Worm (Caenorhabditis elegans): Measurements from ENCODE around the gene ifa-4.

The ifa-4 gene

DNA sequence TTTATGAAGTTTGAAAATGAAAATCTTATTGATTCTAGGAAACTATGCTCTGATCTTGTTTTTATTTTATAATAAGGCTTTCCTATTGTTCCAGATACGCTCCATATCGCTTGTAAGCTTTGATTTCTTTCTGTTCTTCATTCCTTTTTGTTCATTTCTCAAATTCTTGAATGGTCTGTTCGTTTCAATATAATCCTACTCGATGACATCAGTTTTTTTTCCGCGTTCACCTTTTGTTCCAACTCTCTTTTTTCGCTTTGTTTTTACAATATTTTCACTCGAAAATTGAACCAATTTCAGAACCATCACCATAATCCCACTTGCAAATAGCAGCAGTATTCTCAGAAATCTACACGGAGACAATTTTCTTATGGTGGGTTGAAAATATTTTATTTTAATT lies 32.0 kb upstream of the ifa-4 start, which contains the start of gene tyra-3:
tyra-3 (plus strand) TSS at position 301 of the 400 bp plus-strand sequence.
- no peak for TF ChIP-seq pes-1 (GFP tag; IDR thresholded peaks at IDR 0.05)
- no peak for TF ChIP-seq B0310.2 (tag; optimal IDR thresholded peaks at IDR 0.05)
- no peak for TF ChIP-seq tra-4 (tag; optimal IDR thresholded peaks at IDR 0.05)
- TF ChIP-seq hnd-1 (tag; optimal IDR thresholded peaks at IDR 0.05), result no peak
- no peak for TF ChIP-seq ets-7 (tag; optimal IDR thresholded peaks at IDR 0.05)
- no peak for TF ChIP-seq hmg-4 (GFP tag; optimal IDR thresholded peaks at IDR 0.05)
- no peak for TF ChIP-seq aly-1 (tag; optimal IDR thresholded peaks at IDR 0.05)
- no peak for TF ChIP-seq scrt-1 (GFP tag; IDR thresholded peaks at IDR 0.05)
- no peak for TF ChIP-seq ama-1 (optimal IDR thresholded peaks at IDR 0.05)
- no peak for TF ChIP-seq tbx-37 (GFP tag; conservative IDR thresholded peaks at IDR 0.05)
- no peak for TF ChIP-seq ceh-36 (tag; optimal IDR thresholded peaks at IDR 0.05)
- TF ChIP-seq ceh-13 (GFP tag; optimal IDR thresholded peaks at IDR 0.05), result no peak
- no peak for TF ChIP-seq F13C5.2 (tag; optimal IDR thresholded peaks at IDR 0.05)
- TF ChIP-seq hmbx-1 (tag; optimal IDR thresholded peaks at IDR 0.05), result no peak
- no peak for TF ChIP-seq flt-1 (GFP tag; IDR thresholded peaks at IDR 0.05)
- TF ChIP-seq sea-1 (GFP tag; conservative IDR thresholded peaks at IDR 0.05), result no peak
- no peak for TF ChIP-seq tbx-11 (GFP tag; IDR thresholded peaks at IDR 0.05)

DNA sequence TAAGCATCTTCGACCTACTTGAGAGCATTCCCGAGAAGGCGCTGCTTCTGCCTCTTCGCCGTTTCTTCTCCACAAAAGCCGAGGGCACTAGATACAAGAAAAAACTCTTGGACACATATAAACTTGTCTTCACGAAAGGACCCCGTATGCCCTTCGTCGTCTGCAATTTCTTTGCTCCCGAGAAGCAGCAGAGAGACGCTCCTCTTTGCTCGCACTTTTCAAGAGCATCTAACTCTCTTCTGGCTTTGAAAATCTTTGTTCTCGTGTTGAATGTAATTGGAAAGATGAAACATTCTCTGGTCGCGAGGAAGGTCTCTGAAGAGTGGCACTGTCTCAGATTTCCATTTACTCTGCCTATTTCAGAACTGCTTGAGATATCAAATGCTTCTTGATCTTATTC lies 23.2 kb upstream of the ifa-4 start:
- no peak for TF ChIP-seq ceh-13 (GFP tag; optimal IDR thresholded peaks at IDR 0.05)
- TF ChIP-seq ama-1 (optimal IDR thresholded peaks at IDR 0.05), result no peak
- TF ChIP-seq tbx-37 (GFP tag; conservative IDR thresholded peaks at IDR 0.05), result no peak
- no peak for TF ChIP-seq tbx-11 (GFP tag; IDR thresholded peaks at IDR 0.05)
- TF ChIP-seq sea-1 (GFP tag; conservative IDR thresholded peaks at IDR 0.05), result no peak
- TF ChIP-seq hmbx-1 (tag; optimal IDR thresholded peaks at IDR 0.05), result no peak
- no peak for TF ChIP-seq flt-1 (GFP tag; IDR thresholded peaks at IDR 0.05)
- TF ChIP-seq hnd-1 (tag; optimal IDR thresholded peaks at IDR 0.05), result no peak
- no peak for TF ChIP-seq ets-7 (tag; optimal IDR thresholded peaks at IDR 0.05)
- TF ChIP-seq pes-1 (GFP tag; IDR thresholded peaks at IDR 0.05), result no peak
- TF ChIP-seq hmg-4 (GFP tag; optimal IDR thresholded peaks at IDR 0.05), result no peak
- TF ChIP-seq B0310.2 (tag; optimal IDR thresholded peaks at IDR 0.05), result no peak
- no peak for TF ChIP-seq F13C5.2 (tag; optimal IDR thresholded peaks at IDR 0.05)
- no peak for TF ChIP-seq aly-1 (tag; optimal IDR thresholded peaks at IDR 0.05)
- no peak for TF ChIP-seq scrt-1 (GFP tag; IDR thresholded peaks at IDR 0.05)
- no peak for TF ChIP-seq ceh-36 (tag; optimal IDR thresholded peaks at IDR 0.05)
- TF ChIP-seq tra-4 (tag; optimal IDR thresholded peaks at IDR 0.05), result no peak

ce11 chrX:4932964-4933363 lies 17.2 kb upstream of the ifa-4 start:
- no peak for TF ChIP-seq pes-1 (GFP tag; IDR thresholded peaks at IDR 0.05)
- TF ChIP-seq F13C5.2 (tag; optimal IDR thresholded peaks at IDR 0.05), result no peak
- TF ChIP-seq scrt-1 (GFP tag; IDR thresholded peaks at IDR 0.05), result no peak
- TF ChIP-seq hmbx-1 (tag; optimal IDR thresholded peaks at IDR 0.05), result no peak
- TF ChIP-seq B0310.2 (tag; optimal IDR thresholded peaks at IDR 0.05), result no peak
- TF ChIP-seq ceh-36 (tag; optimal IDR thresholded peaks at IDR 0.05), result no peak
- no peak for TF ChIP-seq flt-1 (GFP tag; IDR thresholded peaks at IDR 0.05)
- no peak for TF ChIP-seq aly-1 (tag; optimal IDR thresholded peaks at IDR 0.05)
- TF ChIP-seq ets-7 (tag; optimal IDR thresholded peaks at IDR 0.05), result no peak
- TF ChIP-seq ama-1 (optimal IDR thresholded peaks at IDR 0.05), result no peak
- no peak for TF ChIP-seq hnd-1 (tag; optimal IDR thresholded peaks at IDR 0.05)

DNA sequence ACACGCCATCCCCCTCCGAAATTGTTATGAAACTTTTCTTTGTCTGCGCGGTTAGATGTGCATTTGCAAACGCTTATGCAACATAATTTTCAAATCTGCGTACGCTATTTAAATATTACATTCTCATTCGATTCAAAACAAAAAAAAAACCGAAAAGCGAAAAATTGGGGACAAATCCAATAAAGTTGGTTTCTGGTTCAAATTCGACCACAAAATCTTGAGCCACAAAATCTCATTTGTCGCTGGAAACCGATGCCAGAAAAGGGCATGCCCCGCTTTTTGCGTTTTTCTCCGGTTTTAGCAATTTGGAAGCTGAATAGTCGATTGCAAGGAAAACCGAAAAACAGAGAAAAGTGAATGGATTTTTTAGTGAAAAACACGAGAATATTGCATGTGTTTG lies 16.2 kb upstream of the ifa-4 start:
- TF ChIP-seq ceh-36 (tag; optimal IDR thresholded peaks at IDR 0.05) (no peak), F13C5.2 (tag; optimal IDR thresholded peaks at IDR 0.05) (no peak), aly-1 (tag; optimal IDR thresholded peaks at IDR 0.05) (no peak), ets-7 (tag; optimal IDR thresholded peaks at IDR 0.05) (no peak), tbx-37 (GFP tag; conservative IDR thresholded peaks at IDR 0.05) (no peak), ceh-13 (GFP tag; optimal IDR thresholded peaks at IDR 0.05) (no peak), hnd-1 (tag; optimal IDR thresholded peaks at IDR 0.05) (no peak), sea-1 (GFP tag; conservative IDR thresholded peaks at IDR 0.05) (no peak), tra-4 (tag; optimal IDR thresholded peaks at IDR 0.05) (no peak), ama-1 (optimal IDR thresholded peaks at IDR 0.05) (no peak), hmbx-1 (tag; optimal IDR thresholded peaks at IDR 0.05) (no peak)

DNA sequence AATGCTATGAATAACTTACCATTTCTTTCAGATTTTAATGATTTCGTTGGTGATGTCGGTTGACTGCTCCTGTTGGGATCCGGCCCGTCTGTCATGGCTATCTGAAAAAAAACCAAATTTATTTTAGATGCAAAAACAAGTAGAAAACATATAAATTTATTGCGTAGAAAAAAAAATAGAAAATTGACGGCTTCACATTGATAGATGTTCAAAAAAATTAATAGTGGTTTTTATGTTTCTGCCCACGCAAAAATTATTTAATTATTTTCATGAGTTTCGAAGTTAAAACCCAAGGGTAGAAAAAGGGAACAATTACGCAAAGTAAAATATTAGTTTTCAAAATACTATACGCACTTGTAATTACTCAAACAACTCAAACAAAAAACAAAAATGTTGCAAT lies 13.9 kb upstream of the ifa-4 start, which contains the start of gene mct-4:
mct-4 (minus strand) TSS at position 101 of the 400 bp plus-strand sequence.
- TF ChIP-seq flt-1 (GFP tag; IDR thresholded peaks at IDR 0.05) (no peak), hmg-4 (GFP tag; optimal IDR thresholded peaks at IDR 0.05) (no peak), ama-1 (optimal IDR thresholded peaks at IDR 0.05) (no peak), ceh-36 (tag; optimal IDR thresholded peaks at IDR 0.05) (no peak), aly-1 (tag; optimal IDR thresholded peaks at IDR 0.05) (no peak), scrt-1 (GFP tag; IDR thresholded peaks at IDR 0.05) (no peak), F13C5.2 (tag; optimal IDR thresholded peaks at IDR 0.05) (no peak), sea-1 (GFP tag; conservative IDR thresholded peaks at IDR 0.05) (no peak), hmbx-1 (tag; optimal IDR thresholded peaks at IDR 0.05) (no peak), B0310.2 (tag; optimal IDR thresholded peaks at IDR 0.05) (no peak), ceh-13 (GFP tag; optimal IDR thresholded peaks at IDR 0.05) (no peak), tra-4 (tag; optimal IDR thresholded peaks at IDR 0.05) (no peak), tbx-37 (GFP tag; conservative IDR thresholded peaks at IDR 0.05) (no peak), ets-7 (tag; optimal IDR thresholded peaks at IDR 0.05) (no peak), pes-1 (GFP tag; IDR thresholded peaks at IDR 0.05) (no peak), tbx-11 (GFP tag; IDR thresholded peaks at IDR 0.05) (no peak), hnd-1 (tag; optimal IDR thresholded peaks at IDR 0.05) (no peak)

- TF ChIP-seq ama-1 (optimal IDR thresholded peaks at IDR 0.05), result no peak
- no peak for TF ChIP-seq pes-1 (GFP tag; IDR thresholded peaks at IDR 0.05)
- TF ChIP-seq sea-1 (GFP tag; conservative IDR thresholded peaks at IDR 0.05), result no peak
- TF ChIP-seq ets-7 (tag; optimal IDR thresholded peaks at IDR 0.05), result no peak
- no peak for TF ChIP-seq hmg-4 (GFP tag; optimal IDR thresholded peaks at IDR 0.05)
- no peak for TF ChIP-seq ceh-13 (GFP tag; optimal IDR thresholded peaks at IDR 0.05)
- TF ChIP-seq hmbx-1 (tag; optimal IDR thresholded peaks at IDR 0.05), result no peak
- TF ChIP-seq B0310.2 (tag; optimal IDR thresholded peaks at IDR 0.05), result no peak
- no peak for TF ChIP-seq flt-1 (GFP tag; IDR thresholded peaks at IDR 0.05)
- TF ChIP-seq hnd-1 (tag; optimal IDR thresholded peaks at IDR 0.05), result no peak
- no peak for TF ChIP-seq tbx-11 (GFP tag; IDR thresholded peaks at IDR 0.05)
- no peak for TF ChIP-seq tbx-37 (GFP tag; conservative IDR thresholded peaks at IDR 0.05)
- TF ChIP-seq F13C5.2 (tag; optimal IDR thresholded peaks at IDR 0.05), result no peak
- TF ChIP-seq scrt-1 (GFP tag; IDR thresholded peaks at IDR 0.05), result no peak
These were observed 12.3 kb upstream of the ifa-4 start for ce11 chrX:4928118-4928517.

ce11 chrX:4920942-4921540 lies 5.3 kb upstream of the ifa-4 start, which contains the start of gene K05B2.4:
K05B2.4 (minus strand) TSS chrX:4920992.
- TF ChIP-seq flt-1 (GFP tag; IDR thresholded peaks at IDR 0.05) (no peak), ceh-13 (GFP tag; optimal IDR thresholded peaks at IDR 0.05) (no peak), aly-1 (tag; optimal IDR thresholded peaks at IDR 0.05) (no peak), B0310.2 (tag; optimal IDR thresholded peaks at IDR 0.05) (no peak), ets-7 (tag; optimal IDR thresholded peaks at IDR 0.05) (no peak), tra-4 (tag; optimal IDR thresholded peaks at IDR 0.05) (no peak), sea-1 (GFP tag; conservative IDR thresholded peaks at IDR 0.05) (no peak), ama-1 (optimal IDR thresholded peaks at IDR 0.05) (no peak), ceh-36 (tag; optimal IDR thresholded peaks at IDR 0.05) (no peak), scrt-1 (GFP tag; IDR thresholded peaks at IDR 0.05) (no peak), hmbx-1 (tag; optimal IDR thresholded peaks at IDR 0.05) (no peak), hnd-1 (tag; optimal IDR thresholded peaks at IDR 0.05) (no peak), hmg-4 (GFP tag; optimal IDR thresholded peaks at IDR 0.05) (no peak), tbx-11 (GFP tag; IDR thresholded peaks at IDR 0.05) (no peak), tbx-37 (GFP tag; conservative IDR thresholded peaks at IDR 0.05) (no peak), pes-1 (GFP tag; IDR thresholded peaks at IDR 0.05) (no peak), F13C5.2 (tag; optimal IDR thresholded peaks at IDR 0.05) (no peak)
